Fruit fly (Drosophila melanogaster): Measurements from ENCODE around the gene CG10376.

DNA sequence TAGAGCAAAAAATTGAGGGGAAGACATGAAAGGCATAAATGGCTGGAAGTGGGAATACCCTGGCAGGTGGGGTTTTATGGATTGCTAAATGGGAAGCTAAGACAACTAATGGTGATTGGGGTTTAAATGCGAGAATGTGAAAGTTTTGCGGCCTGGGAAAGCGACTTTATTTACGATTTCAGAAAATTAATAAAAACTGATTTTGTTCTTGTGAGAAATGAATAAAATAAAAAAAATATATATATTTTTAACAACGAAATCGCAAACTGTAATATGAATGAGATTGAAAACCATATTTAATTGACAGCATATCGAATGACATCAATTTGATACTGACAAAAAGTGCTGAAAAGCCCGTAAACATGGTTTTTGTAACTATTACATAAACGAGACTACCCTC is 48.4 kb upstream of the CG10376 start:
- TF ChIP-seq CG8478 (optimal IDR thresholded peaks at IDR 0.05) (no peak), psq (optimal IDR thresholded peaks at IDR 0.05) (no peak), pan (optimal IDR thresholded peaks at IDR 0.05) (no peak), EcR (GFP tag; optimal IDR thresholded peaks at IDR 0.05) (no peak)
